Fruit fly (Drosophila melanogaster) whole organism, embryonic: ENCODE results near the gene CG9795.

Experiments
- ATbp ChIP-seq: fragments of 200-800 bp; sonication (Bioruptor generic); optimal IDR thresholded peaks from 2 replicates; lab custom pipeline; 2017; ENCODE audit warnings: missing biosample characterization, mild to moderate bottlenecking, missing genetic modification characterization, missing genetic modification reagents
- Atf-2 ChIP-seq: fragments of 200-800 bp; sonication (Bioruptor generic); optimal IDR thresholded peaks from 2 replicates; lab custom pipeline; 2016; ENCODE audit warnings: missing biosample characterization, missing genetic modification characterization
- B-H1 ChIP-seq: fragments of 200-800 bp; sonication (Bioruptor generic); IDR thresholded peaks from 3 replicates; pipeline ENCODE4 v1.3.6; 2022; ENCODE audit warnings: missing biosample characterization, missing genetic modification characterization
- B-H2 ChIP-seq: fragments of 200-800 bp; sonication (Bioruptor generic); optimal IDR thresholded peaks from 2 replicates; lab custom pipeline; 2018; ENCODE audit warnings: missing biosample characterization, mild to moderate bottlenecking, missing genetic modification characterization
- BtbVII ChIP-seq: fragments of 200-800 bp; sonication (Bioruptor generic); optimal IDR thresholded peaks from 3 replicates; lab custom pipeline; 2017; ENCODE audit warnings: missing biosample characterization, mild to moderate bottlenecking, missing genetic modification characterization
- CG10959 ChIP-seq: fragments of 200-800 bp; sonication (Bioruptor generic); IDR thresholded peaks from 2 replicates; pipeline ENCODE4 v1.3.6; 2022; ENCODE audit warnings: missing biosample characterization, missing genetic modification characterization
- CG11398 ChIP-seq: fragments of 200-800 bp; sonication (Bioruptor generic); optimal IDR thresholded peaks from 2 replicates; lab custom pipeline; 2016; ENCODE audit warnings: missing biosample characterization, missing genetic modification characterization
- CG11456 ChIP-seq: fragments of 200-800 bp; sonication (Bioruptor generic); IDR thresholded peaks from 3 replicates; pipeline ENCODE4 v1.3.6; 2022; ENCODE audit warnings: missing biosample characterization, missing genetic modification characterization
- CG12769 ChIP-seq: fragments of 200-800 bp; sonication (Bioruptor generic); optimal IDR thresholded peaks from 2 replicates; lab custom pipeline; 2019; ENCODE audit warnings: missing biosample characterization, mild to moderate bottlenecking, missing genetic modification characterization, moderate library complexity
- CG15514 ChIP-seq: fragments of 200-800 bp; sonication (Bioruptor generic); optimal IDR thresholded peaks from 3 replicates; lab custom pipeline; 2017; ENCODE audit warnings: missing biosample characterization, missing genetic modification characterization, mild to moderate bottlenecking, moderate library complexity, missing genetic modification reagents
- CG17361 ChIP-seq: fragments of 200-800 bp; sonication (Bioruptor generic); IDR thresholded peaks from 3 replicates; pipeline ENCODE4 v1.3.6; 2022; ENCODE audit warnings: missing biosample characterization, missing genetic modification characterization
- CG17568 ChIP-seq: fragments of 200-800 bp; sonication (Bioruptor generic); optimal IDR thresholded peaks from 2 replicates; lab custom pipeline; 2018; ENCODE audit warnings: missing biosample characterization, mild to moderate bottlenecking, missing genetic modification characterization, moderate library complexity
- CG18011 ChIP-seq: fragments of 200-800 bp; sonication (Bioruptor generic); optimal IDR thresholded peaks from 2 replicates; lab custom pipeline; 2017; ENCODE audit warnings: missing biosample characterization, missing genetic modification characterization, mild to moderate bottlenecking, moderate library complexity, missing genotype
- CG18599 ChIP-seq: fragments of 200-800 bp; sonication (Bioruptor generic); optimal IDR thresholded peaks from 3 replicates; lab custom pipeline; 2017; ENCODE audit warnings: missing biosample characterization, missing genetic modification characterization, mild to moderate bottlenecking, moderate library complexity, missing genetic modification reagents
- CG4820 ChIP-seq: fragments of 200-800 bp; sonication (Bioruptor generic); optimal IDR thresholded peaks from 3 replicates; lab custom pipeline; 2016; ENCODE audit warnings: missing biosample characterization, missing genetic modification characterization
- CG7963 ChIP-seq: fragments of 200-800 bp; sonication (Bioruptor generic); IDR thresholded peaks from 3 replicates; pipeline ENCODE4 v1.3.6; 2022; ENCODE audit warnings: missing biosample characterization, missing genetic modification characterization; ENCODE audit not compliant: partially characterized antibody
- CG8089 ChIP-seq: fragments of 200-800 bp; sonication (Bioruptor generic); optimal IDR thresholded peaks from 3 replicates; lab custom pipeline; 2016; ENCODE audit warnings: missing biosample characterization, missing genetic modification characterization
- Chrac-16 ChIP-seq: fragments of 200-800 bp; sonication (Bioruptor generic); optimal IDR thresholded peaks from 3 replicates; lab custom pipeline; 2016; ENCODE audit warnings: missing biosample characterization, missing genetic modification characterization
- D ChIP-seq, 2 experiments: fragments of 200-800 bp in 1 of 2; fragments of >200 bp in 1 of 2; sonication (Bioruptor generic) in 1 of 2; optimal IDR thresholded peaks; 2 replicates in 1 of 2; 3 replicates in 1 of 2; lab custom pipeline; 2017; ENCODE audit warnings: mild to moderate bottlenecking in 1 of 2, missing biosample characterization in 1 of 2, missing genetic modification characterization in 1 of 2, missing genetic modification reagents in 1 of 2
- Dip2 ChIP-seq: fragments of 200-800 bp; sonication (Bioruptor generic); IDR thresholded peaks from 2 replicates; pipeline ENCODE4 v1.3.6; 2022; ENCODE audit warnings: missing biosample characterization, missing genetic modification characterization
- Drgx ChIP-seq: fragments of 200-800 bp; sonication (Bioruptor generic); IDR thresholded peaks from 2 replicates; pipeline ENCODE4 v1.3.6; 2022; ENCODE audit warnings: missing biosample characterization, missing genetic modification characterization
- H2.0 ChIP-seq: fragments of 200-800 bp; sonication (Bioruptor generic); IDR thresholded peaks from 2 replicates; pipeline ENCODE4 v1.3.6; 2022; ENCODE audit warnings: missing biosample characterization, missing genetic modification characterization
- Hr51 ChIP-seq, 2 experiments: fragments of 200-800 bp; sonication (Bioruptor generic); optimal IDR thresholded peaks; 2 replicates in 1 of 2; 3 replicates in 1 of 2; lab custom pipeline; 2016 to 2018; ENCODE audit warnings: missing biosample characterization in 2 of 2, missing genetic modification characterization in 2 of 2, mild to moderate bottlenecking in 1 of 2, moderate library complexity in 1 of 2
- NC2α ChIP-seq: fragments of 200-800 bp; sonication (Bioruptor generic); optimal IDR thresholded peaks from 2 replicates; lab custom pipeline; 2016; ENCODE audit warnings: missing biosample characterization, missing genetic modification characterization
- NfI ChIP-seq: fragments of 200-800 bp; sonication (Bioruptor generic); optimal IDR thresholded peaks from 3 replicates; lab custom pipeline; 2018; ENCODE audit warnings: missing biosample characterization, mild to moderate bottlenecking, missing genetic modification characterization, moderate library complexity
- Sox100B ChIP-seq: fragments of 200-800 bp; sonication (Bioruptor generic); optimal IDR thresholded peaks from 3 replicates; lab custom pipeline; 2018; ENCODE audit warnings: missing biosample characterization, mild to moderate bottlenecking, missing genetic modification characterization
- ap ChIP-seq: fragments of 200-800 bp; sonication (Bioruptor generic); IDR thresholded peaks from 2 replicates; pipeline ENCODE4 v1.3.6; 2022; ENCODE audit warnings: missing biosample characterization, missing genetic modification characterization
- bab2 ChIP-seq: fragments of 200-800 bp; sonication (Bioruptor generic); optimal IDR thresholded peaks from 2 replicates; lab custom pipeline; 2016; ENCODE audit warnings: missing biosample characterization, missing genetic modification characterization
- chinmo ChIP-seq: fragments of 200-800 bp; sonication (Bioruptor generic); IDR thresholded peaks from 4 replicates; pipeline ENCODE4 v1.3.6; 2022; ENCODE audit warnings: missing biosample characterization, missing genetic modification characterization; ENCODE audit not compliant: partially characterized antibody
- ems ChIP-seq: fragments of 200-800 bp; sonication (Bioruptor generic); optimal IDR thresholded peaks from 3 replicates; lab custom pipeline; 2016; ENCODE audit warnings: missing biosample characterization, missing genetic modification characterization
- fd3F ChIP-seq: fragments of 200-800 bp; sonication (Bioruptor generic); optimal IDR thresholded peaks from 2 replicates; lab custom pipeline; 2018; ENCODE audit warnings: missing biosample characterization, mild to moderate bottlenecking, missing genetic modification characterization, moderate library complexity
- fd64A ChIP-seq: fragments of 200-800 bp; sonication (Bioruptor generic); optimal IDR thresholded peaks from 3 replicates; lab custom pipeline; 2018; ENCODE audit warnings: missing biosample characterization, mild to moderate bottlenecking, missing genetic modification characterization
- fru ChIP-seq: fragments of >200 bp; optimal IDR thresholded peaks from 2 replicates; lab custom pipeline; 2017
- grn ChIP-seq: fragments of 200-800 bp; sonication (Bioruptor generic); optimal IDR thresholded peaks from 3 replicates; lab custom pipeline; 2017; ENCODE audit warnings: missing biosample characterization, missing genetic modification characterization
- her ChIP-seq: fragments of 200-800 bp; sonication (Bioruptor generic); optimal IDR thresholded peaks from 2 replicates; lab custom pipeline; 2016; ENCODE audit warnings: missing biosample characterization, missing genetic modification characterization
- ind ChIP-seq: fragments of 200-800 bp; sonication (Bioruptor generic); optimal IDR thresholded peaks from 3 replicates; lab custom pipeline; 2016; ENCODE audit warnings: missing biosample characterization, missing genetic modification characterization
- jumu ChIP-seq: fragments of 200-800 bp; sonication (Bioruptor generic); optimal IDR thresholded peaks from 3 replicates; lab custom pipeline; 2016; ENCODE audit warnings: missing biosample characterization, missing genetic modification characterization
- mld ChIP-seq: fragments of 200-800 bp; sonication (Bioruptor generic); IDR thresholded peaks from 3 replicates; pipeline ENCODE4 v1.3.6; 2022; ENCODE audit warnings: missing biosample characterization, missing genetic modification characterization; ENCODE audit not compliant: partially characterized antibody
- nerfin-2 ChIP-seq: fragments of 200-800 bp; sonication (Bioruptor generic); IDR thresholded peaks from 2 replicates; pipeline ENCODE4 v1.3.6; 2022; ENCODE audit warnings: missing biosample characterization, missing genetic modification characterization; ENCODE audit not compliant: partially characterized antibody
- odd ChIP-seq: fragments of 200-800 bp; sonication (Bioruptor generic); optimal IDR thresholded peaks from 2 replicates; lab custom pipeline; 2017; ENCODE audit warnings: missing biosample characterization, mild to moderate bottlenecking, missing genetic modification characterization
- otp ChIP-seq: fragments of 200-800 bp; sonication (Bioruptor generic); IDR thresholded peaks from 3 replicates; pipeline ENCODE4, ENCODE4 v1.3.6; 2022; ENCODE audit warnings: missing biosample characterization, missing genetic modification characterization
- rib ChIP-seq: fragments of 200-800 bp; sonication (Bioruptor generic); IDR thresholded peaks from 2 replicates; pipeline ENCODE4 v1.3.6; 2022; ENCODE audit warnings: missing biosample characterization, missing genetic modification characterization
- salm ChIP-seq: fragments of 200-800 bp; sonication (Bioruptor generic); optimal IDR thresholded peaks from 2 replicates; lab custom pipeline; 2018; ENCODE audit warnings: missing biosample characterization, mild to moderate bottlenecking, missing genetic modification characterization
- scrt ChIP-seq: fragments of 200-800 bp; sonication (Bioruptor generic); optimal IDR thresholded peaks from 2 replicates; lab custom pipeline; 2018; ENCODE audit warnings: missing biosample characterization, mild to moderate bottlenecking, missing genetic modification characterization, moderate library complexity
- sqz ChIP-seq: fragments of 200-800 bp; sonication (Bioruptor generic); optimal IDR thresholded peaks from 3 replicates; lab custom pipeline; 2018; ENCODE audit warnings: missing biosample characterization, mild to moderate bottlenecking, missing genetic modification characterization
- stwl ChIP-seq: fragments of 200-800 bp; sonication (Bioruptor generic); optimal IDR thresholded peaks from 3 replicates; lab custom pipeline; 2018; ENCODE audit warnings: missing biosample characterization, mild to moderate bottlenecking, missing genetic modification characterization, moderate library complexity
- tll ChIP-seq, 2 experiments: fragments of 200-800 bp in 1 of 2; fragments of >200 bp in 1 of 2; sonication (Bioruptor generic) in 1 of 2; optimal IDR thresholded peaks; 2 replicates each; lab custom pipeline; 2017 to 2019; ENCODE audit warnings: missing biosample characterization in 2 of 2, missing genetic modification characterization in 2 of 2, mild to moderate bottlenecking in 1 of 2, moderate library complexity in 1 of 2
- vnd ChIP-seq: fragments of 200-800 bp; sonication (Bioruptor generic); IDR thresholded peaks from 3 replicates; pipeline ENCODE4 v1.3.6; 2022; ENCODE audit warnings: missing biosample characterization, missing genetic modification characterization; ENCODE audit not compliant: partially characterized antibody
- wdn ChIP-seq: fragments of 200-800 bp; sonication (Bioruptor generic); IDR thresholded peaks from 2 replicates; pipeline ENCODE4 v1.3.6; 2022; ENCODE audit warnings: missing biosample characterization, missing genetic modification characterization

The CG9795 gene

dm6 chr3R:4333964-4334363, 14.5 kb downstream of the CG9795 start, which contains the start of gene CG9776 (continued):
- TF ChIP-seq sqz (GFP tag; lab: Kevin White, UChicago) (no peak), fd64A (GFP tag; lab: Kevin White, UChicago) (no peak), ind (GFP tag; lab: Kevin White, UChicago) (peak; percentile 52), Chrac-16 (peak; percentile 41), H2.0 (GFP tag; lab: Robert Waterston, UW) (no peak), ems (GFP tag; lab: Kevin White, UChicago) (peak; percentile 70), CG11398 (no peak), fd3F (GFP tag; lab: Kevin White, UChicago) (peak; percentile 41), B-H2 (GFP tag; lab: Kevin White, UChicago) (peak; percentile 54), CG11456 (GFP tag; lab: Robert Waterston, UW) (peak; percentile 77; the same call in 2 of the 3 replicates), mld (peak; percentile 98), CG8089 (peak; percentile 6), Hr51 (GFP tag; optimal IDR thresholded peaks at IDR 0.05; lab: Kevin White, UChicago) (peak in 1 of 2 experiments; percentile 5), BtbVII (GFP tag; lab: Kevin White, UChicago) (no peak), Atf-2 (peak; percentile 36), NfI (GFP tag; lab: Kevin White, UChicago) (peak; percentile 62), wdn (GFP tag; lab: Robert Waterston, UW) (peak; percentile 63; the same call in 1 of the 2 replicates), odd (no peak), ap (0 out of 2 replicates have a peak, but pooled peaks have one; percentile 6), stwl (tag; lab: Kevin White, UChicago) (peak; percentile 89), grn (GFP tag; lab: Kevin White, UChicago) (no peak), jumu (GFP tag; lab: Kevin White, UChicago) (peak; percentile 41), B-H1 (peak; percentile 48; the same call in 2 of the 3 replicates), bab2 (GFP tag; lab: Kevin White, UChicago) (peak; percentile 62), Drgx (GFP tag; lab: Robert Waterston, UW) (no peak), D (optimal IDR thresholded peaks at IDR 0.05; lab: Kevin White, UChicago) (no peak), D (GFP tag; optimal IDR thresholded peaks at IDR 0.05; lab: Kevin White, UChicago) (peak; percentile 20), scrt (GFP tag; lab: Kevin White, UChicago) (no peak), chinmo (GFP tag; lab: Robert Waterston, UW) (peak; percentile 99), NC2α (GFP tag; lab: Kevin White, UChicago) (no peak), tll (GFP tag; optimal IDR thresholded peaks at IDR 0.05; lab: Kevin White, UChicago) (peak in 1 of 2 experiments; percentile 28), CG17361 (GFP tag; lab: Robert Waterston, UW) (no peak; the same call in 1 of the 3 replicates), CG10959 (GFP tag; lab: Robert Waterston, UW) (no peak), Sox100B (GFP tag; lab: Kevin White, UChicago) (peak; percentile 21), CG12769 (tag; lab: Kevin White, UChicago) (no peak), salm (no peak), CG18599 (GFP tag; lab: Kevin White, UChicago) (no peak), Dip2 (GFP tag; lab: Robert Waterston, UW) (no peak), CG7963 (peak; percentile 99), CG18011 (peak; percentile 15), vnd (GFP tag; lab: Robert Waterston, UW) (peak; percentile 97), CG4820 (GFP tag; lab: Kevin White, UChicago) (peak; percentile 63), CG15514 (peak; percentile 96), CG17568 (GFP tag; lab: Kevin White, UChicago) (no peak), nerfin-2 (GFP tag; lab: Robert Waterston, UW) (peak; percentile 95), her (GFP tag; lab: Kevin White, UChicago) (peak; percentile 50), fru (lab: Kevin White, UChicago) (no peak), rib (peak; percentile 53; the same call in 1 of the 2 replicates), otp (no peak), ATbp (GFP tag; lab: Kevin White, UChicago) (no peak)
